Worm (Caenorhabditis elegans): Measurements from ENCODE around the gene nhr-61.

ce11 chrII:14867530-14867929 is 49.2 kb upstream of the nhr-61 start:
- TF ChIP-seq snpc-1.2 (GFP tag; IDR thresholded peaks at IDR 0.05) (no peak), unc-62 (GFP tag; optimal IDR thresholded peaks at IDR 0.05 in 1 of 2) (no peak), unc-62 (tag; optimal IDR thresholded peaks at IDR 0.05) (no peak)

Measured in whole organism, L4 larva.